Worm (Caenorhabditis elegans): ENCODE data around the gene sti-1.

- TF ChIP-seq Y105C5A.15 (GFP tag; IDR thresholded peaks at IDR 0.05) = no peak
- no peak for TF ChIP-seq fkh-10 (GFP tag; optimal IDR thresholded peaks at IDR 0.05)
- TF ChIP-seq unc-39 (tag; optimal IDR thresholded peaks at IDR 0.05) = no peak
- TF ChIP-seq attf-4 (tag; optimal IDR thresholded peaks at IDR 0.05) = no peak
- no peak for TF ChIP-seq dpl-1 (GFP tag; optimal IDR thresholded peaks at IDR 0.05)
- TF ChIP-seq mep-1 (tag; optimal IDR thresholded peaks at IDR 0.05) = no peak
- no peak for TF ChIP-seq dmd-6 (GFP tag; IDR thresholded peaks at IDR 0.05)
- no peak for TF ChIP-seq nhr-10 (tag; optimal IDR thresholded peaks at IDR 0.05)
- TF ChIP-seq ZK546.5 (tag; optimal IDR thresholded peaks at IDR 0.05) = no peak
- no peak for TF ChIP-seq ama-1 (optimal IDR thresholded peaks at IDR 0.05)
- TF ChIP-seq ztf-11 (tag; optimal IDR thresholded peaks at IDR 0.05) = no peak
- TF ChIP-seq lin-39 (tag; optimal IDR thresholded peaks at IDR 0.05) = no peak
- TF ChIP-seq F10B5.3 (tag; optimal IDR thresholded peaks at IDR 0.05) = no peak
- TF ChIP-seq nhr-102 (tag; optimal IDR thresholded peaks at IDR 0.05) = no peak
Observed at ce11 chrV:808260-808659, 34.9 kb downstream of the sti-1 start.
